Fruit fly (Drosophila melanogaster): ENCODE measurements around the gene ergic53.
A peak's percentile ranks its signal among the peaks of the same experiment; 100 is the strongest.

Gene ergic53

DNA sequence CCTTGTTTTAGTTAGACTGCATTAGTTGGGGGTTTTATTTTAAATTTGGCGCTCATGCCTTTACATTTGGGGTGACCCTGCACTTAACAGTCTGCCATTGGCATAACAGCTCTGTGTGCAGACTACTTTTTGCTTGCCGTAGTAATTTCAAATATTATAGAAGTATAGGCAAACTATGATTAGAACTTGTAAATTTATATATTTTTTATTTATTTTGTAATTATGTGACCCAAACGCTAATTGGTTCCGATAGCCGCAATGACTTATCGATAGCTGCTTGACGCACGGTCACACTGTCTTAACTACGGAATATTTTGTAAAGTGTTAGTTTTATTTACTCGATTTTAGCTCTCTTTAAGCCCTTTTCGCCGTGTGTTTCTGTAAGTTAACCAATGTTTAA, 9.9 kb downstream of the ergic53 start, which contains the start of gene rhea (continued):
- TF ChIP-seq CG2199 (GFP tag; IDR thresholded peaks at IDR 0.05) (no peak), CG32532 (GFP tag; IDR thresholded peaks at IDR 0.05) (0 out of 2 replicates have a peak, but pooled peaks have one; percentile 34), CG8478 (optimal IDR thresholded peaks at IDR 0.05) (no peak), TFAM (GFP tag; optimal IDR thresholded peaks at IDR 0.05) (no peak), CG10431 (GFP tag; optimal IDR thresholded peaks at IDR 0.05) (no peak), GATAe (GFP tag; conservative IDR thresholded peaks at IDR 0.05) (no peak), CG7928 (GFP tag; optimal IDR thresholded peaks at IDR 0.05) (no peak), usp (GFP tag; optimal IDR thresholded peaks at IDR 0.05) (no peak), lbe (GFP tag; optimal IDR thresholded peaks at IDR 0.05) (peak; percentile 53), NC2α (GFP tag; optimal IDR thresholded peaks at IDR 0.05) (no peak), trh (GFP tag; optimal IDR thresholded peaks at IDR 0.05) (no peak), pb (GFP tag; optimal IDR thresholded peaks at IDR 0.05) (no peak), sens (GFP tag) (peak; percentile 73), kni (GFP tag; optimal IDR thresholded peaks at IDR 0.05) (no peak), MBD-R2 (GFP tag; IDR thresholded peaks at IDR 0.05) (peak; percentile 50; the same call in 1 of the 2 replicates), E2f1 (GFP tag; IDR thresholded peaks at IDR 0.05) (no peak), Ets97D (GFP tag; optimal IDR thresholded peaks at IDR 0.05) (peak; percentile 25), HLH3B (GFP tag; IDR thresholded peaks at IDR 0.05) (no peak), hkb (optimal IDR thresholded peaks at IDR 0.05) (no peak), hkb (GFP tag; IDR thresholded peaks at IDR 0.05) (0 out of 2 replicates have a peak, but pooled peaks have one; percentile 15), dimm (GFP tag; IDR thresholded peaks at IDR 0.05) (no peak), CG11695 (GFP tag; IDR thresholded peaks at IDR 0.05) (no peak), CG12769 (tag; optimal IDR thresholded peaks at IDR 0.05) (no peak), h (optimal IDR thresholded peaks at IDR 0.05) (no peak), CG12155 (GFP tag; optimal IDR thresholded peaks at IDR 0.05) (no peak), CG1024 (GFP tag; IDR thresholded peaks at IDR 0.05) (no peak), pzg (GFP tag; optimal IDR thresholded peaks at IDR 0.05) (peak; percentile 70), CG2712 (tag; optimal IDR thresholded peaks at IDR 0.05) (peak; percentile 55), nmo (GFP tag; optimal IDR thresholded peaks at IDR 0.05) (peak; percentile 55), dan (GFP tag; IDR thresholded peaks at IDR 0.05) (no peak), BtbVII (GFP tag; optimal IDR thresholded peaks at IDR 0.05) (no peak), run (tag; optimal IDR thresholded peaks at IDR 0.05) (no peak), slp2 (GFP tag; optimal IDR thresholded peaks at IDR 0.05) (no peak), Dll (GFP tag; IDR thresholded peaks at IDR 0.05; ENCODE audit: partially characterized antibody) (peak; percentile 90), crol (GFP tag; IDR thresholded peaks at IDR 0.05) (no peak), Poxn (GFP tag; IDR thresholded peaks at IDR 0.05) (no peak), CG7357 (GFP tag; IDR thresholded peaks at IDR 0.05) (no peak), Hand (GFP tag; optimal IDR thresholded peaks at IDR 0.05) (no peak), CG4854 (GFP tag; optimal IDR thresholded peaks at IDR 0.05) (no peak), CG4360 (GFP tag; IDR thresholded peaks at IDR 0.05) (no peak), row (GFP tag; IDR thresholded peaks at IDR 0.05) (peak; percentile 42; the same call in 2 of the 3 replicates), hb (GFP tag; IDR thresholded peaks at IDR 0.05; ENCODE audit: partially characterized antibody) (0 out of 3 replicates have a peak, but pooled peaks have one; percentile 40), Dp (GFP tag; optimal IDR thresholded peaks at IDR 0.05) (peak; percentile 90), vnd (GFP tag; IDR thresholded peaks at IDR 0.05; ENCODE audit: partially characterized antibody) (peak; percentile 59; the same call in 2 of the 3 replicates), fd3F (GFP tag; optimal IDR thresholded peaks at IDR 0.05) (no peak), CG42726 (GFP tag; IDR thresholded peaks at IDR 0.05; ENCODE audit: partially characterized antibody) (peak; percentile 57), Jarid2 (GFP tag; optimal IDR thresholded peaks at IDR 0.05) (no peak), Fer1 (GFP tag; optimal IDR thresholded peaks at IDR 0.05) (peak; percentile 23), jing (GFP tag; optimal IDR thresholded peaks at IDR 0.05) (no peak), sisA (GFP tag; IDR thresholded peaks at IDR 0.05) (no peak), zfh1 (GFP tag; IDR thresholded peaks at IDR 0.05) (0 out of 3 replicates have a peak, but pooled peaks have one; percentile 22), CG11723 (GFP tag; optimal IDR thresholded peaks at IDR 0.05) (no peak), zen2 (GFP tag; IDR thresholded peaks at IDR 0.05; ENCODE audit: partially characterized antibody) (peak; percentile 39; the same call in 1 of the 3 replicates)

Measured in whole organism, embryonic.